Worm (Caenorhabditis elegans) whole organism, midembryonic: ENCODE measurements around the gene srh-129.

ENCODE experiments used
- T22C8.4 ChIP-seq: fragments of 200-800 bp; sonication (Bioruptor generic); IDR thresholded peaks from 2 replicates; pipeline ENCODE4 v1.3.6; 2022; ENCODE audit warnings: missing genetic modification characterization, missing compliant biosample characterization
- cog-1 ChIP-seq: sonication (generic microtip); optimal IDR thresholded peaks from 2 replicates; lab custom pipeline; 2016; ENCODE audit warnings: missing genetic modification characterization, missing compliant biosample characterization
- flt-1 ChIP-seq: fragments of 200-800 bp; sonication (Bioruptor generic); IDR thresholded peaks from 2 replicates; pipeline ENCODE4 v1.3.6; 2022; ENCODE audit warnings: missing genetic modification characterization, missing compliant biosample characterization
- med-1 ChIP-seq: sonication (generic microtip); optimal IDR thresholded peaks from 2 replicates; lab custom pipeline; 2017; ENCODE audit warnings: missing genetic modification characterization, mild to moderate bottlenecking, missing compliant biosample characterization, antibody characterized with exemption, missing genetic modification reagents; ENCODE audit not compliant: insufficient read depth
- ref-1 ChIP-seq: fragments of 200-800 bp; sonication (Bioruptor generic); conservative IDR thresholded peaks from 2 replicates; pipeline ENCODE4 v1.3.6; 2022; ENCODE audit warnings: missing genetic modification reagents, missing genetic modification characterization, missing compliant biosample characterization
- tab-1 ChIP-seq: fragments of 200-800 bp; sonication (Bioruptor generic); IDR thresholded peaks from 2 replicates; pipeline ENCODE4 v1.3.6; 2022; ENCODE audit warnings: missing genetic modification characterization, missing compliant biosample characterization
- ztf-23 ChIP-seq: fragments of 200-800 bp; sonication (Bioruptor generic); IDR thresholded peaks from 2 replicates; pipeline ENCODE4 v1.3.6; 2022; ENCODE audit warnings: missing genetic modification reagents, missing genetic modification characterization, missing compliant biosample characterization
- ztf-29 ChIP-seq: fragments of 200-800 bp; sonication (Bioruptor generic); IDR thresholded peaks from 2 replicates; pipeline ENCODE4 v1.3.6; 2022; ENCODE audit warnings: missing genetic modification reagents, missing genetic modification characterization, missing compliant biosample characterization

ce11 chrV:5144541-5144940 lies 856 bp upstream of the srh-129 start, which contains the start of gene F14F9.2:
- TF ChIP-seq flt-1 (GFP tag; lab: Robert Waterston, UW): no peak
- TF ChIP-seq T22C8.4 (GFP tag; lab: Robert Waterston, UW): no peak
- TF ChIP-seq ztf-23 (GFP tag; lab: Robert Waterston, UW): no peak
- no peak for TF ChIP-seq med-1 (GFP tag; lab: Kevin White, UChicago)
- TF ChIP-seq ref-1: no peak
- no peak for TF ChIP-seq tab-1
- no peak for TF ChIP-seq cog-1
- TF ChIP-seq ztf-29 (GFP tag; lab: Robert Waterston, UW): no peak
